Worm (Caenorhabditis elegans) whole organism, young adult: ENCODE measurements around the gene set-21.

Experiments
- B0019.2 ChIP-seq: fragments of 200-800 bp; sonication (Bioruptor generic); conservative IDR thresholded peaks from 2 replicates; pipeline ENCODE4 v1.3.6; 2022; ENCODE audit warnings: missing genetic modification reagents, missing genetic modification characterization, missing compliant biosample characterization
- C17E4.6 ChIP-seq: fragments of 200-800 bp; sonication (Bioruptor generic); IDR thresholded peaks from 2 replicates; pipeline ENCODE4 v1.3.6; 2022; ENCODE audit warnings: missing genetic modification reagents, missing genetic modification characterization, missing compliant biosample characterization
- F23B12.7 ChIP-seq: sonication (generic microtip); optimal IDR thresholded peaks from 2 replicates; lab custom pipeline; 2017; ENCODE audit warnings: missing genetic modification characterization, mild to moderate bottlenecking, missing compliant biosample characterization, antibody characterized with exemption, moderate library complexity; ENCODE audit not compliant: insufficient read depth
- F57C9.4 ChIP-seq: sonication (generic microtip); optimal IDR thresholded peaks from 2 replicates; lab custom pipeline; 2017; ENCODE audit warnings: mild to moderate bottlenecking, missing genetic modification characterization, missing compliant biosample characterization
- K12H6.12 ChIP-seq: fragments of 200-800 bp; sonication (Bioruptor generic); optimal IDR thresholded peaks from 2 replicates; lab custom pipeline; 2018; ENCODE audit warnings: mild to moderate bottlenecking, missing genetic modification characterization, missing compliant biosample characterization
- Y56A3A.18 ChIP-seq: fragments of 200-800 bp; sonication (Bioruptor generic); IDR thresholded peaks from 2 replicates; pipeline ENCODE4 v1.3.6; 2022; ENCODE audit warnings: missing genetic modification reagents, missing genetic modification characterization, missing compliant biosample characterization
- Y95B8A.8 ChIP-seq: fragments of 200-800 bp; sonication (Bioruptor generic); IDR thresholded peaks from 2 replicates; pipeline ENCODE4 v1.3.6; 2022; ENCODE audit warnings: missing genetic modification reagents, missing genetic modification characterization, missing compliant biosample characterization
- ZK185.1 ChIP-seq: sonication (generic microtip); optimal IDR thresholded peaks from 2 replicates; lab custom pipeline; 2016; ENCODE audit warnings: mild to moderate bottlenecking, missing genetic modification characterization, missing compliant biosample characterization; ENCODE audit not compliant: poor library complexity, severe bottlenecking
- aptf-2 ChIP-seq: fragments of 200-800 bp; sonication (Bioruptor generic); conservative IDR thresholded peaks from 2 replicates; pipeline ENCODE4 v1.3.6; 2022; ENCODE audit warnings: missing genetic modification reagents, missing genetic modification characterization, missing compliant biosample characterization
- athp-1 ChIP-seq: sonication (generic microtip); optimal IDR thresholded peaks from 2 replicates; lab custom pipeline; 2017; ENCODE audit warnings: mild to moderate bottlenecking, missing genetic modification characterization, missing compliant biosample characterization
- attf-6 ChIP-seq: fragments of 200-800 bp; sonication (Bioruptor generic); IDR thresholded peaks from 2 replicates; pipeline ENCODE4 v1.3.6; 2022; ENCODE audit warnings: missing genetic modification reagents, missing genetic modification characterization, missing compliant biosample characterization
- ceh-100 ChIP-seq: fragments of 200-800 bp; sonication (Bioruptor generic); IDR thresholded peaks from 2 replicates; pipeline ENCODE4 v1.3.6; 2022; ENCODE audit warnings: missing genetic modification reagents, missing genetic modification characterization, missing compliant biosample characterization
- ceh-40 ChIP-seq: fragments of 200-800 bp; sonication (Bioruptor generic); IDR thresholded peaks from 2 replicates; pipeline ENCODE4 v1.3.6; 2022; ENCODE audit warnings: missing genetic modification characterization, missing compliant biosample characterization
- dox-1 ChIP-seq: fragments of 200-800 bp; sonication (Bioruptor generic); IDR thresholded peaks from 2 replicates; pipeline ENCODE4 v1.3.6; 2022; ENCODE audit warnings: missing genetic modification reagents, missing genetic modification characterization, missing compliant biosample characterization
- dpff-1 ChIP-seq: sonication (generic microtip); optimal IDR thresholded peaks from 2 replicates; lab custom pipeline; 2017; ENCODE audit warnings: mild to moderate bottlenecking, missing genetic modification characterization, missing compliant biosample characterization
- egl-18 ChIP-seq: fragments of 200-800 bp; sonication (Bioruptor generic); IDR thresholded peaks from 2 replicates; pipeline ENCODE4 v1.3.6; 2022; ENCODE audit warnings: missing genetic modification reagents, missing genetic modification characterization, missing compliant biosample characterization
- egrh-3 ChIP-seq: fragments of 200-800 bp; sonication (Bioruptor generic); IDR thresholded peaks from 2 replicates; pipeline ENCODE4 v1.3.6; 2022; ENCODE audit warnings: missing genetic modification reagents, missing genetic modification characterization, missing compliant biosample characterization
- ekl-4 ChIP-seq: fragments of 200-800 bp; sonication (Bioruptor generic); IDR thresholded peaks from 2 replicates; pipeline ENCODE4 v1.3.6; 2022; ENCODE audit warnings: missing genetic modification reagents, missing genetic modification characterization, missing compliant biosample characterization
- him-1 ChIP-seq: sonication (generic microtip); optimal IDR thresholded peaks from 2 replicates; lab custom pipeline; 2016; ENCODE audit warnings: missing genotype, missing genetic modification reagents, missing genetic modification characterization, missing compliant biosample characterization
- hlh-12 ChIP-seq: sonication (generic microtip); optimal IDR thresholded peaks from 2 replicates; lab custom pipeline; 2016; ENCODE audit warnings: missing genetic modification characterization, missing compliant biosample characterization
- hlh-26 ChIP-seq: fragments of 200-800 bp; sonication (Bioruptor generic); conservative IDR thresholded peaks from 2 replicates; pipeline ENCODE4 v1.3.6; 2022; ENCODE audit warnings: missing genetic modification reagents, missing genetic modification characterization, missing compliant biosample characterization
- hmg-1.2 ChIP-seq: fragments of 200-800 bp; sonication (Bioruptor generic); IDR thresholded peaks from 2 replicates; pipeline ENCODE4 v1.3.6; 2022; ENCODE audit warnings: missing genetic modification reagents, missing genetic modification characterization, missing compliant biosample characterization
- hmg-20 ChIP-seq: fragments of 200-800 bp; sonication (Bioruptor generic); IDR thresholded peaks from 2 replicates; pipeline ENCODE4 v1.3.6; 2022; ENCODE audit warnings: missing genetic modification reagents, missing genetic modification characterization, missing compliant biosample characterization
- hsf-1 ChIP-seq: fragments of 200-800 bp; sonication (Bioruptor generic); IDR thresholded peaks from 2 replicates; pipeline ENCODE4 v1.3.6; 2022; ENCODE audit warnings: missing genetic modification reagents, missing genetic modification characterization, missing compliant biosample characterization
- let-607 ChIP-seq, 2 experiments: fragments of 200-800 bp in 1 of 2; sonication (Bioruptor generic) in 1 of 2; sonication (generic microtip) in 1 of 2; optimal IDR thresholded peaks; 2 replicates each; lab custom pipeline; 2016 to 2018; ENCODE audit warnings: mild to moderate bottlenecking in 2 of 2, missing compliant biosample characterization in 2 of 2, missing genetic modification characterization in 2 of 2, moderate library complexity in 2 of 2, missing genotype in 1 of 2
- lin-26 ChIP-seq: fragments of 200-800 bp; sonication (Bioruptor generic); IDR thresholded peaks from 2 replicates; pipeline ENCODE4 v1.3.6; 2022; ENCODE audit warnings: missing genetic modification reagents, missing genetic modification characterization, missing compliant biosample characterization
- lin-35 ChIP-seq, 3 experiments: fragments of 150-350 bp in 2 of 3; sonication (generic microtip) in 1 of 3; optimal IDR thresholded peaks; 2 replicates each; lab custom pipeline; 2014 to 2018; ENCODE audit warnings: missing biosample characterization in 3 of 3, missing genetic modification characterization in 3 of 3, missing genetic modification reagents in 3 of 3
- lsy-27 ChIP-seq: sonication (generic microtip); optimal IDR thresholded peaks from 2 replicates; lab custom pipeline; 2017; ENCODE audit warnings: missing genetic modification characterization, mild to moderate bottlenecking, missing compliant biosample characterization, antibody characterized with exemption, missing genotype, borderline replicate concordance; ENCODE audit not compliant: insufficient read depth
- madf-6 ChIP-seq: fragments of 200-800 bp; sonication (Bioruptor generic); IDR thresholded peaks from 2 replicates; pipeline ENCODE4 v1.3.6; 2022; ENCODE audit warnings: missing genetic modification reagents, missing genetic modification characterization, missing compliant biosample characterization
- mcd-1 ChIP-seq: fragments of 200-800 bp; sonication (Bioruptor generic); IDR thresholded peaks from 2 replicates; pipeline ENCODE4 v1.3.6; 2022; ENCODE audit warnings: missing genetic modification reagents, missing genetic modification characterization, missing compliant biosample characterization
- mes-4 ChIP-seq: sonication (generic microtip); optimal IDR thresholded peaks from 2 replicates; lab custom pipeline; 2016; ENCODE audit warnings: missing genotype, missing genetic modification characterization, missing compliant biosample characterization
- nhr-120 ChIP-seq: fragments of 200-800 bp; sonication (Bioruptor generic); IDR thresholded peaks from 2 replicates; pipeline ENCODE4 v1.3.6; 2022; ENCODE audit warnings: missing genetic modification characterization, missing compliant biosample characterization
- nhr-80 ChIP-seq: sonication (generic microtip); optimal IDR thresholded peaks from 2 replicates; lab custom pipeline; 2016; ENCODE audit warnings: missing genetic modification characterization, missing compliant biosample characterization
- rcor-1 ChIP-seq: fragments of 200-800 bp; sonication (Bioruptor generic); IDR thresholded peaks from 2 replicates; pipeline ENCODE4 v1.3.6; 2022; ENCODE audit warnings: missing genetic modification reagents, missing genetic modification characterization, missing compliant biosample characterization
- somi-1 ChIP-seq: fragments of 200-800 bp; sonication (Bioruptor generic); optimal IDR thresholded peaks from 2 replicates; lab custom pipeline; 2018; ENCODE audit warnings: mild to moderate bottlenecking, missing genetic modification characterization, missing compliant biosample characterization
- unc-62 ChIP-seq: fragments of 150-350 bp; optimal IDR thresholded peaks from 2 replicates; lab custom pipeline; 2014; ENCODE audit warnings: missing biosample characterization, missing genetic modification reagents, missing genetic modification characterization
- zfh-2 ChIP-seq: fragments of 200-800 bp; sonication (Bioruptor generic); conservative IDR thresholded peaks from 2 replicates; pipeline ENCODE4 v1.3.6; 2022; ENCODE audit warnings: missing genetic modification reagents, missing genetic modification characterization, missing compliant biosample characterization
- ztf-26 ChIP-seq: sonication (generic microtip); optimal IDR thresholded peaks from 2 replicates; lab custom pipeline; 2017; ENCODE audit warnings: missing genetic modification characterization, missing compliant biosample characterization

Gene set-21

ce11 chrIV:4397111-4397510, 6.5 kb downstream of the set-21 start:
- TF ChIP-seq Y95B8A.8 (GFP tag; lab: Robert Waterston, UW) = no peak
- TF ChIP-seq rcor-1 (GFP tag; lab: Robert Waterston, UW) = no peak
- peak; percentile 25 for TF ChIP-seq nhr-80 (tag; lab: Kevin White, UChicago)
- TF ChIP-seq F23B12.7 (tag; lab: Kevin White, UChicago) = no peak
- no peak for TF ChIP-seq unc-62 (GFP tag; lab: Kevin White, UChicago)
- TF ChIP-seq, all 124 proteins: peak for 1

- TF ChIP-seq F57C9.4 (tag; lab: Kevin White, UChicago) = no peak
- TF ChIP-seq B0019.2 (GFP tag; lab: Robert Waterston, UW) = no peak
- TF ChIP-seq madf-6 = no peak
These were observed 6.9 kb downstream of the set-21 start for ce11 chrIV:4397586-4397985.

ce11 chrIV:4398420-4398819, 7.8 kb downstream of the set-21 start:
- no peak for TF ChIP-seq mcd-1 (GFP tag; lab: Robert Waterston, UW)
- TF ChIP-seq hmg-1.2 (GFP tag; lab: Robert Waterston, UW) = no peak
- no peak for TF ChIP-seq C17E4.6
- TF ChIP-seq lin-35 (GFP tag; optimal IDR thresholded peaks at IDR 0.05; lab: Kevin White, UChicago) = peak in 1 of 3 experiments; percentile 8
- TF ChIP-seq athp-1 (tag; lab: Kevin White, UChicago) = no peak
- TF ChIP-seq let-607 (tag; optimal IDR thresholded peaks at IDR 0.05; lab: Kevin White, UChicago) = no peak
- TF ChIP-seq mes-4 = no peak
- no peak for TF ChIP-seq attf-6 (GFP tag; lab: Robert Waterston, UW)
- TF ChIP-seq dox-1 = no peak
- TF ChIP-seq K12H6.12 (tag; lab: Kevin White, UChicago) = no peak
- TF ChIP-seq egl-18 = no peak
- no peak for TF ChIP-seq Y56A3A.18
- TF ChIP-seq somi-1 (GFP tag; lab: Kevin White, UChicago) = no peak
- TF ChIP-seq aptf-2 (GFP tag; lab: Robert Waterston, UW) = no peak
- no peak for TF ChIP-seq ZK185.1 (tag; lab: Kevin White, UChicago)
- 0 out of 2 replicates have a peak, but pooled peaks have one; percentile 45 for TF ChIP-seq ekl-4 (GFP tag; lab: Robert Waterston, UW)
- no peak for TF ChIP-seq ztf-26 (tag; lab: Kevin White, UChicago)
- no peak for TF ChIP-seq hlh-12
- TF ChIP-seq hsf-1 (GFP tag; lab: Robert Waterston, UW) = no peak
- no peak for TF ChIP-seq lin-26
- TF ChIP-seq lsy-27 = no peak
- peak; percentile 36; the same call in 1 of the 2 replicates for TF ChIP-seq egrh-3 (GFP tag; lab: Robert Waterston, UW)
- no peak for TF ChIP-seq him-1 (tag; lab: Kevin White, UChicago)
- no peak for TF ChIP-seq ceh-40 (GFP tag; lab: Robert Waterston, UW)
- peak; percentile 85 for TF ChIP-seq zfh-2 (GFP tag; lab: Robert Waterston, UW)
- TF ChIP-seq hmg-20 (GFP tag; lab: Robert Waterston, UW) = no peak
- TF ChIP-seq nhr-120 = no peak
- no peak for TF ChIP-seq ceh-100 (GFP tag; lab: Robert Waterston, UW)
- no peak for TF ChIP-seq dpff-1 (tag; lab: Kevin White, UChicago)
- no peak for TF ChIP-seq hlh-26
